Worm (Caenorhabditis elegans) whole organism, L4 larva: Measurements from ENCODE around the gene ZK688.10.

Experiments used
- lin-39 ChIP-seq: fragments of 150-350 bp; optimal IDR thresholded peaks from 2 replicates; lab custom pipeline; 2014; ENCODE audit warnings: missing biosample characterization, missing genetic modification reagents, missing genetic modification characterization
- mdl-1 ChIP-seq, 2 experiments: fragments of 150-350 bp in 1 of 2; sonication (generic microtip) in 1 of 2; optimal IDR thresholded peaks; 2 replicates each; lab custom pipeline; 2014 to 2017; ENCODE audit warnings: missing biosample characterization in 2 of 2, missing genetic modification characterization in 2 of 2
- mep-1 ChIP-seq: fragments of 150-350 bp; sonication (generic microtip); optimal IDR thresholded peaks from 3 replicates; lab custom pipeline; 2014; ENCODE audit warnings: missing biosample characterization, missing genetic modification characterization
- nhr-237 ChIP-seq: sonication (generic microtip); optimal IDR thresholded peaks from 2 replicates; lab custom pipeline; 2017; ENCODE audit warnings: missing biosample characterization, missing genetic modification characterization
- nhr-25 ChIP-seq: sonication (generic microtip); optimal IDR thresholded peaks from 2 replicates; lab custom pipeline; 2017; ENCODE audit warnings: missing genetic modification characterization, mild to moderate bottlenecking, missing compliant biosample characterization, antibody characterized with exemption, moderate library complexity, borderline replicate concordance; ENCODE audit not compliant: insufficient read depth
- nhr-28 ChIP-seq: fragments of 150-350 bp; optimal IDR thresholded peaks from 2 replicates; lab custom pipeline; 2014; ENCODE audit warnings: missing biosample characterization, missing genetic modification characterization
- nhr-77 ChIP-seq: fragments of 150-350 bp; optimal IDR thresholded peaks from 2 replicates; lab custom pipeline; 2014; ENCODE audit warnings: missing biosample characterization, missing genetic modification characterization

DNA sequence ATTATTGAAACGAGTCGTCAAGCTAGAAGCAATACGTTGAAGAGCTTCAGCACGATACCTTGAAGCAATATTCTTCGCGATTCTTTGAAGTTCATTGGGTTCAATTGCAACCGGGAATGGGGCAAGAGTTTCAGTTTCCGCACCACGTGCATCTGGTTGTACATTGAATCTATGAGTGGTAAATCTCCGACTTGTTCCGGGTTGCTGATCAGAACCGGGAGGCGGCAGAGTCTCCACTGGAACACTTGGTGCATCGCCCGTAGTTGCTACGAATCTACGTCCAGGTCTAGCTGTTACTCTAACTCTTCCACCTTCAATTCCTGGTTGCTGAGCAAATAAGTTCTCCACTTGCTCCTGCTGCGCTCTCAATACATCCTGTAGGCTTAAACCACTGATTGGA lies 7.8 kb downstream of the ZK688.10 start:
- TF ChIP-seq nhr-237 (tag; lab: Kevin White, UChicago) (no peak), nhr-28 (tag; lab: Kevin White, UChicago) (no peak), nhr-25 (tag; lab: Kevin White, UChicago) (no peak), nhr-77 (tag; lab: Kevin White, UChicago) (no peak), mdl-1 (tag; optimal IDR thresholded peaks at IDR 0.05; lab: Kevin White, UChicago) (no peak), lin-39 (no peak), mep-1 (no peak)
